Worm (Caenorhabditis elegans) whole organism, L4 larva: ENCODE results near the gene asah-2.

Experiments
- ZK337.2 ChIP-seq: fragments of 200-800 bp; sonication (Bioruptor generic); IDR thresholded peaks from 2 replicates; pipeline ENCODE4 v1.3.6; 2022; ENCODE audit warnings: missing genetic modification reagents, missing genetic modification characterization, missing compliant biosample characterization
- aha-1 ChIP-seq: fragments of 150-350 bp; peaks from one replicate; lab custom pipeline; 2014; ENCODE audit warnings: missing biosample characterization, missing genetic modification characterization
- arid-1 ChIP-seq: fragments of 200-800 bp; sonication (Bioruptor generic); conservative IDR thresholded peaks from 2 replicates; pipeline ENCODE4 v1.3.6; 2022; ENCODE audit warnings: missing genetic modification reagents, missing genetic modification characterization, missing compliant biosample characterization
- ces-1 ChIP-seq: fragments of 150-350 bp; sonication (generic microtip); optimal IDR thresholded peaks from 4 replicates; lab custom pipeline; 2014; ENCODE audit warnings: missing biosample characterization, missing genetic modification reagents, missing genetic modification characterization
- egl-43 ChIP-seq: fragments of 200-800 bp; sonication (Bioruptor generic); IDR thresholded peaks from 2 replicates; pipeline ENCODE4 v1.3.6; 2022; ENCODE audit warnings: missing genetic modification reagents, missing genetic modification characterization, missing compliant biosample characterization
- lin-1 ChIP-seq: fragments of 200-800 bp; sonication (Bioruptor generic); IDR thresholded peaks from 2 replicates; pipeline ENCODE4 v1.3.6; 2022; ENCODE audit warnings: missing genetic modification reagents, missing genetic modification characterization, missing compliant biosample characterization
- lin-15B ChIP-seq: fragments of 150-350 bp; sonication (generic microtip); optimal IDR thresholded peaks from 3 replicates; lab custom pipeline; 2014; ENCODE audit warnings: missing biosample characterization, missing genetic modification characterization
- lin-29 ChIP-seq: fragments of 200-800 bp; sonication (Bioruptor generic); IDR thresholded peaks from 2 replicates; pipeline ENCODE4 v1.3.6; 2022; ENCODE audit warnings: missing genetic modification reagents, missing genetic modification characterization, missing compliant biosample characterization
- mdt-29 ChIP-seq: fragments of 200-800 bp; sonication (Bioruptor generic); IDR thresholded peaks from 2 replicates; pipeline ENCODE4 v1.3.6; 2022; ENCODE audit warnings: missing genetic modification reagents, missing genetic modification characterization, missing compliant biosample characterization
- nhr-77 ChIP-seq: fragments of 150-350 bp; optimal IDR thresholded peaks from 2 replicates; lab custom pipeline; 2014; ENCODE audit warnings: missing biosample characterization, missing genetic modification characterization
- set-16 ChIP-seq: fragments of 200-800 bp; sonication (Bioruptor generic); IDR thresholded peaks from 2 replicates; pipeline ENCODE4 v1.3.6; 2022; ENCODE audit warnings: missing genetic modification reagents, missing genetic modification characterization, missing compliant biosample characterization
- snpc-4 ChIP-seq: fragments of 150-350 bp; optimal IDR thresholded peaks from 2 replicates; lab custom pipeline; 2014; ENCODE audit warnings: missing biosample characterization, missing genetic modification characterization
- unc-130 ChIP-seq: sonication (generic microtip); optimal IDR thresholded peaks from 2 replicates; lab custom pipeline; 2016; ENCODE audit warnings: missing genetic modification reagents, missing genetic modification characterization, missing compliant biosample characterization
- unc-39 ChIP-seq: sonication (generic microtip); optimal IDR thresholded peaks from 2 replicates; lab custom pipeline; 2017; ENCODE audit warnings: missing biosample characterization, missing genetic modification characterization

- TF ChIP-seq lin-29 (no peak), nhr-77 (tag; lab: Kevin White, UChicago) (no peak), arid-1 (GFP tag; lab: Robert Waterston, UW) (no peak), lin-1 (GFP tag; lab: Robert Waterston, UW) (no peak), unc-130 (no peak), unc-39 (tag; lab: Kevin White, UChicago) (no peak), ZK337.2 (GFP tag; lab: Robert Waterston, UW) (no peak), mdt-29 (GFP tag; lab: Robert Waterston, UW) (no peak), snpc-4 (tag; lab: Kevin White, UChicago) (no peak), set-16 (GFP tag; lab: Robert Waterston, UW) (no peak), lin-15B (no peak), ces-1 (no peak), egl-43 (GFP tag; lab: Robert Waterston, UW) (no peak), aha-1 (tag; lab: Kevin White, UChicago) (no peak)
Observed at ce11 chrII:10182634-10183033, 43.2 kb downstream of the asah-2 start, which contains the start of gene srd-1.
